Fruit fly (Drosophila melanogaster) whole organism, pupa: ENCODE data around the gene ATPsynD.

Experiments
- CG10348 ChIP-seq: fragments of 200-800 bp; sonication (Bioruptor generic); IDR thresholded peaks from 2 replicates; pipeline ENCODE4 v1.3.6; 2022; ENCODE audit warnings: missing biosample characterization, missing genetic modification characterization
- CG12605 ChIP-seq: fragments of 200-800 bp; sonication (Bioruptor generic); IDR thresholded peaks from 2 replicates; pipeline ENCODE4 v1.3.6; 2022; ENCODE audit warnings: missing biosample characterization, missing genetic modification characterization
- CG13204 ChIP-seq: fragments of 200-800 bp; sonication (Bioruptor generic); optimal IDR thresholded peaks from 2 replicates; lab custom pipeline; 2018; ENCODE audit warnings: missing biosample characterization, mild to moderate bottlenecking, missing genetic modification characterization, moderate library complexity
- CG14655 ChIP-seq: fragments of 200-800 bp; sonication (Bioruptor generic); optimal IDR thresholded peaks from 3 replicates; lab custom pipeline; 2017; ENCODE audit warnings: mild to moderate bottlenecking, missing biosample characterization, missing genetic modification reagents, missing genetic modification characterization
- CG15710 ChIP-seq: fragments of 200-800 bp; sonication (Bioruptor generic); optimal IDR thresholded peaks from 2 replicates; lab custom pipeline; 2018; ENCODE audit warnings: missing biosample characterization, mild to moderate bottlenecking, missing genetic modification characterization, moderate library complexity
- CG17806 ChIP-seq: fragments of 200-800 bp; sonication (Bioruptor generic); optimal IDR thresholded peaks from 2 replicates; lab custom pipeline; 2018; ENCODE audit warnings: missing biosample characterization, mild to moderate bottlenecking, missing genetic modification characterization, moderate library complexity
- CG32121 ChIP-seq: fragments of 200-800 bp; sonication (Bioruptor generic); IDR thresholded peaks from 2 replicates; pipeline ENCODE4 v1.3.6; 2022; ENCODE audit warnings: missing biosample characterization, missing genetic modification characterization
- CG34367 ChIP-seq: fragments of 200-800 bp; sonication (Bioruptor generic); optimal IDR thresholded peaks from 2 replicates; lab custom pipeline; 2018; ENCODE audit warnings: missing biosample characterization, mild to moderate bottlenecking, missing genetic modification characterization
- CG4496 ChIP-seq: fragments of 200-800 bp; sonication (Bioruptor generic); IDR thresholded peaks from 3 replicates; pipeline ENCODE4 v1.3.6; 2022; ENCODE audit warnings: missing biosample characterization, missing genetic modification characterization
- CG8159 ChIP-seq: fragments of 200-800 bp; sonication (Bioruptor generic); optimal IDR thresholded peaks from 3 replicates; lab custom pipeline; 2018; ENCODE audit warnings: missing biosample characterization, mild to moderate bottlenecking, missing genetic modification characterization, moderate library complexity
- CG8301 ChIP-seq: fragments of 200-800 bp; sonication (Bioruptor generic); optimal IDR thresholded peaks from 2 replicates; lab custom pipeline; 2018; ENCODE audit warnings: missing biosample characterization, mild to moderate bottlenecking, missing genetic modification characterization
- CG9948 ChIP-seq: fragments of 200-800 bp; sonication (Bioruptor generic); optimal IDR thresholded peaks from 2 replicates; lab custom pipeline; 2018; ENCODE audit warnings: missing biosample characterization, mild to moderate bottlenecking, missing genetic modification characterization, moderate library complexity
- D1 ChIP-seq: fragments of 200-800 bp; sonication (Bioruptor generic); optimal IDR thresholded peaks from 2 replicates; lab custom pipeline; 2018; ENCODE audit warnings: missing biosample characterization, mild to moderate bottlenecking, missing genetic modification characterization, moderate library complexity
- EcR ChIP-seq: fragments of 200-800 bp; sonication (Bioruptor generic); optimal IDR thresholded peaks from 3 replicates; lab custom pipeline; 2019; ENCODE audit warnings: missing biosample characterization, missing genetic modification characterization, mild to moderate bottlenecking, moderate library complexity, missing genetic modification reagents
- Ets98B ChIP-seq: fragments of 200-800 bp; sonication (Bioruptor generic); IDR thresholded peaks from 2 replicates; pipeline ENCODE4 v1.3.6; 2022; ENCODE audit warnings: missing biosample characterization, missing genetic modification characterization
- Pif1A ChIP-seq: fragments of 200-800 bp; sonication (Bioruptor generic); optimal IDR thresholded peaks from 3 replicates; lab custom pipeline; 2016; ENCODE audit warnings: missing biosample characterization, missing genetic modification characterization
- Pif1B ChIP-seq: fragments of 200-800 bp; sonication (Bioruptor generic); optimal IDR thresholded peaks from 3 replicates; lab custom pipeline; 2016; ENCODE audit warnings: missing biosample characterization, missing genetic modification characterization
- Snoo ChIP-seq: fragments of 200-800 bp; sonication (Bioruptor generic); optimal IDR thresholded peaks from 3 replicates; lab custom pipeline; 2017; ENCODE audit warnings: missing biosample characterization, mild to moderate bottlenecking, missing genetic modification characterization, inconsistent platforms
- fd96Ca ChIP-seq: fragments of 200-800 bp; sonication (Bioruptor generic); IDR thresholded peaks from 3 replicates; pipeline ENCODE4 v1.3.6; 2022; ENCODE audit warnings: missing biosample characterization, missing genetic modification characterization
- gl ChIP-seq: fragments of 200-800 bp; sonication (Bioruptor generic); optimal IDR thresholded peaks from 2 replicates; lab custom pipeline; 2018; ENCODE audit warnings: missing biosample characterization, mild to moderate bottlenecking, missing genetic modification characterization
- rn ChIP-seq: fragments of 200-800 bp; sonication (Bioruptor generic); IDR thresholded peaks from 2 replicates; pipeline ENCODE4 v1.3.6; 2022; ENCODE audit warnings: missing biosample characterization, missing genetic modification characterization

ATPsynD gene

dm6 chr3R:19075135-19075534 is 19.7 kb upstream of the ATPsynD start:
- TF ChIP-seq CG8301 (tag; lab: Kevin White, UChicago) (peak; percentile 66), CG32121 (GFP tag; lab: Robert Waterston, UW) (no peak), Ets98B (GFP tag; lab: Robert Waterston, UW) (peak; percentile 55), CG10348 (GFP tag; lab: Robert Waterston, UW) (no peak), Pif1A (GFP tag; lab: Kevin White, UChicago) (peak; percentile 67), CG13204 (no peak), CG9948 (tag; lab: Kevin White, UChicago) (peak; percentile 49), CG17806 (tag; lab: Kevin White, UChicago) (peak; percentile 59), Snoo (tag; lab: Kevin White, UChicago) (no peak), EcR (GFP tag; lab: Kevin White, UChicago) (no peak), gl (no peak), Pif1B (GFP tag; lab: Kevin White, UChicago) (peak; percentile 39), rn (no peak), CG14655 (GFP tag; lab: Kevin White, UChicago) (peak; percentile 75), CG34367 (tag; lab: Kevin White, UChicago) (peak; percentile 7), fd96Ca (GFP tag; lab: Robert Waterston, UW) (peak; percentile 55; the same call in 1 of the 3 replicates), CG8159 (peak; percentile 32), CG15710 (tag; lab: Kevin White, UChicago) (peak; percentile 46), D1 (no peak), CG4496 (GFP tag; lab: Robert Waterston, UW) (peak; percentile 60; the same call in 2 of the 3 replicates), CG12605 (GFP tag; lab: Robert Waterston, UW) (peak; percentile 48; the same call in 1 of the 2 replicates)

dm6 chr3R:19077856-19078255 is 16.9 kb upstream of the ATPsynD start:
- no peak for TF ChIP-seq CG13204
- TF ChIP-seq CG8301 (tag; lab: Kevin White, UChicago), result no peak
- no peak for TF ChIP-seq CG34367 (tag; lab: Kevin White, UChicago)
- TF ChIP-seq CG8159, result no peak
- 0 out of 3 replicates have a peak, but pooled peaks have one; percentile 7 for TF ChIP-seq CG4496 (GFP tag; lab: Robert Waterston, UW)
- no peak for TF ChIP-seq Pif1A (GFP tag; lab: Kevin White, UChicago)
- TF ChIP-seq, all 21 proteins: peak for 1

- TF ChIP-seq CG9948 (tag; lab: Kevin White, UChicago) (peak; percentile 63), CG32121 (GFP tag; lab: Robert Waterston, UW) (no peak), CG15710 (tag; lab: Kevin White, UChicago) (peak; percentile 26), CG4496 (GFP tag; lab: Robert Waterston, UW) (no peak), CG8159 (peak; percentile 54), Snoo (tag; lab: Kevin White, UChicago) (no peak), fd96Ca (GFP tag; lab: Robert Waterston, UW) (no peak), gl (no peak), CG17806 (tag; lab: Kevin White, UChicago) (peak; percentile 69), CG34367 (tag; lab: Kevin White, UChicago) (peak; percentile 20), Pif1A (GFP tag; lab: Kevin White, UChicago) (peak; percentile 36), CG12605 (GFP tag; lab: Robert Waterston, UW) (no peak), Ets98B (GFP tag; lab: Robert Waterston, UW) (no peak), Pif1B (GFP tag; lab: Kevin White, UChicago) (peak; percentile 36), CG8301 (tag; lab: Kevin White, UChicago) (peak; percentile 24), rn (no peak), CG14655 (GFP tag; lab: Kevin White, UChicago) (peak; percentile 59), EcR (GFP tag; lab: Kevin White, UChicago) (no peak), CG13204 (no peak), CG10348 (GFP tag; lab: Robert Waterston, UW) (no peak), D1 (no peak)
Observed at dm6 chr3R:19079140-19079539, 15.7 kb upstream of the ATPsynD start.

dm6 chr3R:19080656-19081364 is 14.0 kb upstream of the ATPsynD start:
- TF ChIP-seq CG32121 (GFP tag; lab: Robert Waterston, UW) (no peak; the same call in 1 of the 2 replicates), EcR (GFP tag; lab: Kevin White, UChicago) (peak; percentile 87)

dm6 chr3R:19088962-19089597 is 5.7 kb upstream of the ATPsynD start:
- no peak for TF ChIP-seq CG10348 (GFP tag; lab: Robert Waterston, UW)
